Worm (Caenorhabditis elegans) whole organism, midembryonic: ENCODE data around the gene pdha-1.

Experiments used
- klf-2 ChIP-seq: fragments of 200-800 bp; sonication (Bioruptor generic); conservative IDR thresholded peaks from 2 replicates; pipeline ENCODE4 v1.3.6; 2022; ENCODE audit warnings: missing genetic modification reagents, missing genetic modification characterization, missing compliant biosample characterization
- ref-1 ChIP-seq: fragments of 200-800 bp; sonication (Bioruptor generic); conservative IDR thresholded peaks from 2 replicates; pipeline ENCODE4 v1.3.6; 2022; ENCODE audit warnings: missing genetic modification reagents, missing genetic modification characterization, missing compliant biosample characterization
- ztf-23 ChIP-seq: fragments of 200-800 bp; sonication (Bioruptor generic); IDR thresholded peaks from 2 replicates; pipeline ENCODE4 v1.3.6; 2022; ENCODE audit warnings: missing genetic modification reagents, missing genetic modification characterization, missing compliant biosample characterization

DNA sequence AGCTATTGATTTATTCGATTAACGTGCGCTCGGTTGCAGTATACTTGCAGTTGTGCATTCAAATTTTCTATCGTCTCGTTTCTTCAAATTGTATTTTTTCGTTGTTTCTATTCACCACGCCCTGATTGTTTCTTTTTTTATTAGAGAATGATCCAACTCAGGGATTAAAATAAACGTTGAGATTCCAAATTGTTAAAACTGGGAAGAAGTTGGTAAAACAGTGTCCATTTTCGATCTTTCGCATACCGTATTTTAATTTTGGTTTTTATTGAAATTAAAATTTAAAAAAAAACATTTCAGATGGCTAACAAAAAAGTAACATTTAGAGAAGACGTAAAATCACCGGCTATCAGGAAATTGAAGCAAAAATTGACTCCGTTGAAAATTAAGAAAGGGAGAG lies 18.8 kb upstream of the pdha-1 start, which contains the start of gene apn-1:
- TF ChIP-seq ref-1 (no peak), klf-2 (GFP tag; lab: Robert Waterston, UW) (no peak), ztf-23 (GFP tag; lab: Robert Waterston, UW) (no peak)
